Fruit fly (Drosophila melanogaster) whole organism, embryonic: Measurements from ENCODE around the gene Sil1.

ENCODE experiments used
- Ada2b ChIP-seq: fragments of 200-800 bp; sonication (Bioruptor generic); IDR thresholded peaks from 2 replicates; pipeline ENCODE4 v1.3.6; 2022; ENCODE audit warnings: missing biosample characterization, missing genetic modification characterization
- Bgb ChIP-seq: fragments of 200-800 bp; sonication (Bioruptor generic); IDR thresholded peaks from 2 replicates; pipeline ENCODE4 v1.3.6; 2022; ENCODE audit warnings: missing biosample characterization, missing genetic modification characterization; ENCODE audit not compliant: partially characterized antibody
- CG11695 ChIP-seq: fragments of 200-800 bp; sonication (Bioruptor generic); IDR thresholded peaks from 3 replicates; pipeline ENCODE4 v1.3.6; 2022; ENCODE audit warnings: missing biosample characterization, missing genetic modification characterization
- CG15514 ChIP-seq: fragments of 200-800 bp; sonication (Bioruptor generic); optimal IDR thresholded peaks from 3 replicates; lab custom pipeline; 2017; ENCODE audit warnings: missing biosample characterization, missing genetic modification characterization, mild to moderate bottlenecking, moderate library complexity, missing genetic modification reagents
- CG16779 ChIP-seq: fragments of 200-800 bp; sonication (Bioruptor generic); IDR thresholded peaks from 2 replicates; pipeline ENCODE4 v1.3.6; 2022; ENCODE audit warnings: missing biosample characterization, missing genetic modification characterization
- CG17829 ChIP-seq: fragments of 200-800 bp; optimal IDR thresholded peaks from 2 replicates; lab custom pipeline; 2019; ENCODE audit warnings: missing biosample characterization, mild to moderate bottlenecking, missing genetic modification characterization, moderate library complexity
- CG18476 ChIP-seq: fragments of 200-800 bp; sonication (Bioruptor generic); optimal IDR thresholded peaks from 2 replicates; lab custom pipeline; 2016; ENCODE audit warnings: missing biosample characterization, mild to moderate bottlenecking, missing genetic modification characterization
- CG2120 ChIP-seq: fragments of 200-800 bp; sonication (Bioruptor generic); optimal IDR thresholded peaks from 3 replicates; lab custom pipeline; 2016; ENCODE audit warnings: missing biosample characterization, missing genetic modification characterization
- CG2875 ChIP-seq: fragments of 200-800 bp; sonication (Bioruptor generic); optimal IDR thresholded peaks from 2 replicates; lab custom pipeline; 2017; ENCODE audit warnings: missing biosample characterization, mild to moderate bottlenecking, missing genetic modification characterization, missing genetic modification reagents
- CG31365 ChIP-seq: fragments of 200-800 bp; sonication (Bioruptor generic); optimal IDR thresholded peaks from 2 replicates; lab custom pipeline; 2018; ENCODE audit warnings: missing biosample characterization, mild to moderate bottlenecking, missing genetic modification characterization
- CG42726 ChIP-seq: fragments of 200-800 bp; sonication (Bioruptor generic); IDR thresholded peaks from 2 replicates; pipeline ENCODE4 v1.3.6; 2022; ENCODE audit warnings: missing biosample characterization, missing genetic modification characterization; ENCODE audit not compliant: partially characterized antibody
- CG4617 ChIP-seq: fragments of 200-800 bp; sonication (Bioruptor generic); optimal IDR thresholded peaks from 3 replicates; lab custom pipeline; 2016; ENCODE audit warnings: missing biosample characterization, missing genetic modification characterization, borderline replicate concordance
- CG4820 ChIP-seq: fragments of 200-800 bp; sonication (Bioruptor generic); optimal IDR thresholded peaks from 3 replicates; lab custom pipeline; 2016; ENCODE audit warnings: missing biosample characterization, missing genetic modification characterization
- CG8388 ChIP-seq: fragments of 200-800 bp; sonication (Bioruptor generic); optimal IDR thresholded peaks from 2 replicates; lab custom pipeline; 2019; ENCODE audit warnings: missing biosample characterization, mild to moderate bottlenecking, missing genetic modification characterization, moderate library complexity
- CG9215 ChIP-seq: fragments of 200-800 bp; sonication (Bioruptor generic); IDR thresholded peaks from 2 replicates; pipeline ENCODE4 v1.3.6; 2022; ENCODE audit warnings: missing biosample characterization, missing genetic modification characterization
- Dad ChIP-seq: fragments of 200-800 bp; sonication (Bioruptor generic); optimal IDR thresholded peaks from 3 replicates; lab custom pipeline; 2016; ENCODE audit warnings: missing biosample characterization, missing genetic modification characterization
- Dfd ChIP-seq, 2 experiments: fragments of >200 bp; optimal IDR thresholded peaks; 2 replicates each; lab custom pipeline; 2017; ENCODE audit warnings: missing biosample characterization in 2 of 2, missing genetic modification characterization in 2 of 2
- Dref ChIP-seq: fragments of 200-800 bp; sonication (Bioruptor generic); IDR thresholded peaks from 2 replicates; pipeline ENCODE4 v1.3.6; 2022; ENCODE audit warnings: missing biosample characterization, missing genetic modification characterization
- ERR ChIP-seq: fragments of 200-800 bp; sonication (Bioruptor generic); optimal IDR thresholded peaks from 2 replicates; lab custom pipeline; 2016; ENCODE audit warnings: missing biosample characterization, missing genetic modification characterization
- Ets65A ChIP-seq: fragments of 200-800 bp; sonication (Bioruptor generic); peaks from one replicate; lab custom pipeline; 2016; ENCODE audit warnings: missing biosample characterization, missing genetic modification characterization
- GATAe ChIP-seq: fragments of 200-800 bp; sonication (Bioruptor generic); conservative IDR thresholded peaks from 2 replicates; pipeline ENCODE4 v1.3.6; 2022; ENCODE audit warnings: missing biosample characterization, missing genetic modification characterization
- Hey ChIP-seq: fragments of 200-800 bp; sonication (Bioruptor generic); optimal IDR thresholded peaks from 3 replicates; lab custom pipeline; 2018; ENCODE audit warnings: missing biosample characterization, mild to moderate bottlenecking, missing genetic modification characterization
- Mad ChIP-seq: fragments of 200-800 bp; sonication (Bioruptor generic); optimal IDR thresholded peaks from 2 replicates; lab custom pipeline; 2016; ENCODE audit warnings: missing biosample characterization, missing genetic modification characterization
- Med ChIP-seq: fragments of 200-800 bp; sonication (Bioruptor generic); peaks from one replicate; lab custom pipeline; 2016; ENCODE audit warnings: missing biosample characterization, missing genetic modification characterization, mild to moderate bottlenecking, inconsistent platforms, moderate library complexity
- Mes4 ChIP-seq: fragments of 200-800 bp; sonication (Bioruptor generic); optimal IDR thresholded peaks from 2 replicates; lab custom pipeline; 2016; ENCODE audit warnings: missing biosample characterization, missing genetic modification characterization
- Sry-δ ChIP-seq: fragments of 200-800 bp; sonication (Bioruptor generic); optimal IDR thresholded peaks from 2 replicates; lab custom pipeline; 2016; ENCODE audit warnings: missing biosample characterization, missing genetic modification characterization
- Tbp ChIP-seq: fragments of >200 bp; optimal IDR thresholded peaks from 2 replicates; lab custom pipeline; 2018; ENCODE audit warnings: missing biosample characterization, missing genetic modification characterization
- Xbp1 ChIP-seq: fragments of 200-800 bp; sonication (Bioruptor generic); optimal IDR thresholded peaks from 3 replicates; lab custom pipeline; 2016; ENCODE audit warnings: missing biosample characterization, mild to moderate bottlenecking, missing genetic modification characterization
- bab2 ChIP-seq: fragments of 200-800 bp; sonication (Bioruptor generic); optimal IDR thresholded peaks from 2 replicates; lab custom pipeline; 2016; ENCODE audit warnings: missing biosample characterization, missing genetic modification characterization
- bbx ChIP-seq: fragments of 200-800 bp; sonication (Bioruptor generic); IDR thresholded peaks from 2 replicates; pipeline ENCODE4 v1.3.6; 2022; ENCODE audit warnings: missing biosample characterization, missing genetic modification characterization; ENCODE audit not compliant: partially characterized antibody
- corto ChIP-seq: fragments of 200-800 bp; sonication (Bioruptor generic); optimal IDR thresholded peaks from 2 replicates; lab custom pipeline; 2016; ENCODE audit warnings: missing biosample characterization, mild to moderate bottlenecking, missing genetic modification characterization, moderate library complexity
- gce ChIP-seq: fragments of 200-800 bp; sonication (Bioruptor generic); IDR thresholded peaks from 3 replicates; pipeline ENCODE4 v1.3.6; 2022; ENCODE audit warnings: missing biosample characterization, missing genetic modification characterization
- hbn ChIP-seq: fragments of 200-800 bp; sonication (Bioruptor generic); IDR thresholded peaks from 2 replicates; pipeline ENCODE4 v1.3.6; 2022; ENCODE audit warnings: missing biosample characterization, missing genetic modification characterization; ENCODE audit not compliant: partially characterized antibody
- jigr1 ChIP-seq: fragments of 200-800 bp; sonication (Bioruptor generic); IDR thresholded peaks from 3 replicates; pipeline ENCODE4 v1.3.6; 2022; ENCODE audit warnings: missing biosample characterization, missing genetic modification characterization
- knrl ChIP-seq: fragments of 200-800 bp; sonication (Bioruptor generic); IDR thresholded peaks from 3 replicates; pipeline ENCODE4 v1.3.6; 2022; ENCODE audit warnings: missing biosample characterization, missing genetic modification characterization; ENCODE audit not compliant: partially characterized antibody
- luna ChIP-seq: fragments of 200-800 bp; sonication (Bioruptor generic); optimal IDR thresholded peaks from 2 replicates; lab custom pipeline; 2016; ENCODE audit warnings: missing biosample characterization, missing genetic modification characterization
- maf-S ChIP-seq: fragments of 200-800 bp; sonication (Bioruptor generic); optimal IDR thresholded peaks from 2 replicates; lab custom pipeline; 2016; ENCODE audit warnings: missing biosample characterization, missing genetic modification characterization
- shn ChIP-seq: fragments of 200-800 bp; sonication (Bioruptor generic); optimal IDR thresholded peaks from 3 replicates; lab custom pipeline; 2016; ENCODE audit warnings: missing biosample characterization, missing genetic modification characterization
- stwl ChIP-seq: fragments of 200-800 bp; sonication (Bioruptor generic); optimal IDR thresholded peaks from 3 replicates; lab custom pipeline; 2018; ENCODE audit warnings: missing biosample characterization, mild to moderate bottlenecking, missing genetic modification characterization, moderate library complexity
- tna ChIP-seq: fragments of 200-800 bp; sonication (Bioruptor generic); IDR thresholded peaks from 2 replicates; pipeline ENCODE4 v1.3.6; 2022; ENCODE audit warnings: missing biosample characterization, missing genetic modification characterization; ENCODE audit not compliant: partially characterized antibody
- trem ChIP-seq: fragments of 200-800 bp; optimal IDR thresholded peaks from 3 replicates; lab custom pipeline; 2019; ENCODE audit warnings: missing biosample characterization, mild to moderate bottlenecking, missing genetic modification characterization, moderate library complexity
- unc-4 ChIP-seq: fragments of 200-800 bp; sonication (Bioruptor generic); IDR thresholded peaks from 2 replicates; pipeline ENCODE4 v1.3.6; 2022; ENCODE audit warnings: missing biosample characterization, missing genetic modification characterization; ENCODE audit not compliant: partially characterized antibody
- vvl ChIP-seq: fragments of 200-800 bp; sonication (Bioruptor generic); IDR thresholded peaks from 2 replicates; pipeline ENCODE4 v1.3.6; 2022; ENCODE audit warnings: missing biosample characterization, missing genetic modification characterization
- wdn ChIP-seq: fragments of 200-800 bp; sonication (Bioruptor generic); IDR thresholded peaks from 2 replicates; pipeline ENCODE4 v1.3.6; 2022; ENCODE audit warnings: missing biosample characterization, missing genetic modification characterization
- yki ChIP-seq: fragments of >200 bp; optimal IDR thresholded peaks from 3 replicates; lab custom pipeline; 2018
- zen ChIP-seq: fragments of 200-800 bp; sonication (Bioruptor generic); optimal IDR thresholded peaks from 3 replicates; lab custom pipeline; 2018; ENCODE audit warnings: missing biosample characterization, mild to moderate bottlenecking, missing genetic modification characterization, moderate library complexity
- zfh1 ChIP-seq: fragments of 200-800 bp; sonication (Bioruptor generic); IDR thresholded peaks from 3 replicates; pipeline ENCODE4 v1.3.6; 2022; ENCODE audit warnings: missing biosample characterization, missing genetic modification characterization

Sil1 gene

DNA sequence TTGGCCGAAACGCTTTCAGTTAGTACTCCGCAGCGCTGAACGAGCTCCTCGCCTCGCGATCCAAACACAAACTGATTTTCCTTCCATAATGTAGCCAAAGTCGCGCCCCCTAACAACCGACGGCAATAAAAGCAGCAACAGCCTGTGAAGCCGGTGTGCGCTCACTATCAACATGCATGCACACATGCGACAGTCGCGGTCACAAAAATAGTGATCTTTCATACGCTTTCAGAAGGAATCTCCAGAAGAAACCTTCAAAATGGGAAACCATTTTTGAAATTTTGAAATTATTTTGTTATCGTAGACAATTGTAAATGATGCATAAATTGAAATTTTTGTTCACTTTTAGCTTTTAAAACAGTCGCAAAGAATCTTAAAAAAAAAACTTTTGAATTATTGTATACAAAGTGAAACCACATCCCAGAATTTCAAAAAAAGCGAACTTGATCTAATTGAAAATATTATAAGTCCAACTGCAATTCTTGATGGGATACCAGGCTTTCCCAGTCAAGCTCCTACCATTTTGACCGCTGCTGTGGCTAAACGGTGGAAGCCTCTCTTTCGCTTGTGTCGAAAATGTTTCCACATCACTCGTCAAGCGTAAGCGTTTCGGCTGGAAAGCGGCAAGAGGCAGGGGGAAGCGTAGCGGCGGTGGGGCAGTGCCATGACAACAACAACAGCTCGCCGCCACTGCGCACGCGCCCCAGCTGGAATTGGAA is 2.9 kb downstream of the Sil1 start, which contains the start of gene Cad96Cb (continued):
- peak; percentile 77 for TF ChIP-seq Xbp1 (GFP tag; lab: Kevin White, UChicago)
- peak; percentile 31 for TF ChIP-seq corto (GFP tag; lab: Kevin White, UChicago)
- TF ChIP-seq Hey (tag; lab: Kevin White, UChicago), result no peak
- TF ChIP-seq CG31365 (tag; lab: Kevin White, UChicago), result no peak
- no peak for TF ChIP-seq wdn
- 0 out of 2 replicates have a peak, but pooled peaks have one; percentile 32 for TF ChIP-seq tna (GFP tag; lab: Robert Waterston, UW)
- TF ChIP-seq maf-S, result peak; percentile 50
- TF ChIP-seq knrl (GFP tag; lab: Robert Waterston, UW), result no peak
- peak; percentile 89 for TF ChIP-seq CG4820 (GFP tag; lab: Kevin White, UChicago)
- peak; percentile 76 for TF ChIP-seq trem (tag; lab: Kevin White, UChicago)
- TF ChIP-seq luna (GFP tag; lab: Kevin White, UChicago), result no peak
- peak; percentile 53 for TF ChIP-seq shn (GFP tag; lab: Kevin White, UChicago)
- TF ChIP-seq bab2 (GFP tag; lab: Kevin White, UChicago), result peak; percentile 80

DNA sequence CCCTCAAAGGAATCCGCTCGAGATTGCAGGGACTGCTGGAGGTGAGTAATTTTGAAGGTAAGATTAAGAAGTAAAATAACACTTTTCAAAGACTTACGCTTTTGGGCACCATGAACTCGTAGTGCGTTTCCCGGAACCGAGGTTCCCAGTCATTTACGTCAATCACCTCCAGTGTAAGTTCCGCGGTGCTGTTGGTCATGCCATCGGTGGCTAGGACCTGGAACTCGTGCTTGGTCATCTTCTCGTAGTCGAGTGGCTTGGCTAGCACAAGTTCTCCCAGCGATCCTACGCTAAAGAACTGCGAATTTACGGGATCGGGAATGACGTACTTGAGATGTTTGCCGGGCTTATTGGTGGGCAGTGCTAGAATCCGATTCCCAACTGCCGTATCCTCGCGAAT is 9.8 kb downstream of the Sil1 start:
- TF ChIP-seq zen (tag; lab: Kevin White, UChicago), result no peak
- peak; percentile 91 for TF ChIP-seq Ets65A (GFP tag; lab: Kevin White, UChicago)
- TF ChIP-seq CG9215, result no peak

dm6 chr3R:25221203-25221807 is 14.0 kb downstream of the Sil1 start, which contains the start of gene Alg9:
TSS of gene Alg9 (plus strand) at chr3R:25221589.
- TF ChIP-seq Dref (peak; percentile 94), hbn (GFP tag; lab: Robert Waterston, UW) (peak; percentile 86), CG15514 (GFP tag; lab: Kevin White, UChicago) (peak; percentile 94), Dad (GFP tag; lab: Kevin White, UChicago) (peak; percentile 13), CG8388 (GFP tag; lab: Kevin White, UChicago) (no peak), CG17829 (tag; lab: Kevin White, UChicago) (no peak), CG42726 (GFP tag; lab: Robert Waterston, UW) (peak; percentile 77), Med (peak; percentile 88), CG2120 (no peak), CG2875 (GFP tag; lab: Kevin White, UChicago) (no peak), CG4617 (GFP tag; lab: Kevin White, UChicago) (peak; percentile 41), ERR (GFP tag; lab: Kevin White, UChicago) (no peak), unc-4 (peak; percentile 89), bbx (GFP tag; lab: Robert Waterston, UW) (peak; percentile 92), jigr1 (no peak), gce (GFP tag; lab: Robert Waterston, UW) (no peak), GATAe (GFP tag; lab: Robert Waterston, UW) (no peak), yki (no peak), Mes4 (GFP tag; lab: Kevin White, UChicago) (no peak), Bgb (GFP tag; lab: Robert Waterston, UW) (peak; percentile 93), Ada2b (no peak), CG18476 (no peak), Mad (GFP tag; lab: Kevin White, UChicago) (peak; percentile 3), CG16779 (GFP tag; lab: Robert Waterston, UW) (no peak), CG11695 (GFP tag; lab: Robert Waterston, UW) (no peak), stwl (peak; percentile 93), zfh1 (no peak), Dfd (GFP tag; optimal IDR thresholded peaks at IDR 0.05; lab: Kevin White, UChicago) (peak in 1 of 2 experiments; percentile 30), vvl (GFP tag; lab: Robert Waterston, UW) (0 out of 2 replicates have a peak, but pooled peaks have one; percentile 37), Tbp (GFP tag; lab: Kevin White, UChicago) (no peak), Sry-δ (GFP tag; lab: Kevin White, UChicago) (peak; percentile 88)
